Worm (Caenorhabditis elegans) whole organism, midembryonic: ENCODE data around the gene T22B2.5.

Experiments used
- cog-1 ChIP-seq: sonication (generic microtip); optimal IDR thresholded peaks from 2 replicates; lab custom pipeline; 2016; ENCODE audit warnings: missing genetic modification characterization, missing compliant biosample characterization
- ref-1 ChIP-seq: fragments of 200-800 bp; sonication (Bioruptor generic); conservative IDR thresholded peaks from 2 replicates; pipeline ENCODE4 v1.3.6; 2022; ENCODE audit warnings: missing genetic modification reagents, missing genetic modification characterization, missing compliant biosample characterization

DNA sequence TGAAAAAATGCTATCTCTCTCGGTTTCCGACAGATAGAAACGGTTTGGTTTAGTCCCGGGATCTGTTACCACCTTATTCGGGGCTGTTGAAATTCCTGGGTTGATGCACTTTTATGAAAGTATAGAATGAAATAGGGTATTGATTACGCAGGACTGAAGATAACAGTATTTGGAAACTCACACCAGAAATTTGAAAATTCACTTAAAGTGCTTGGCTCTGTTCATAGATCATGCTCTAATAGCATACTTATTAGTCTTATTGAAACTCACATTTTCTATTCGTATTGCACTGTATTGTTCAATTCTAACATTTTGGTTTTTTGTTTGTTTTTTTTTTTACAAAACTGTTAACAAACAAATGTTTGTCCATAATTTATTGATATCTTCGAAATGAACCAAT lies 45.0 kb downstream of the T22B2.5 start:
- TF ChIP-seq cog-1 (tag; lab: Kevin White, UChicago) (no peak), ref-1 (no peak)
